Worm (Caenorhabditis elegans): ENCODE results near the gene Y62H9A.5.

Gene Y62H9A.5

DNA sequence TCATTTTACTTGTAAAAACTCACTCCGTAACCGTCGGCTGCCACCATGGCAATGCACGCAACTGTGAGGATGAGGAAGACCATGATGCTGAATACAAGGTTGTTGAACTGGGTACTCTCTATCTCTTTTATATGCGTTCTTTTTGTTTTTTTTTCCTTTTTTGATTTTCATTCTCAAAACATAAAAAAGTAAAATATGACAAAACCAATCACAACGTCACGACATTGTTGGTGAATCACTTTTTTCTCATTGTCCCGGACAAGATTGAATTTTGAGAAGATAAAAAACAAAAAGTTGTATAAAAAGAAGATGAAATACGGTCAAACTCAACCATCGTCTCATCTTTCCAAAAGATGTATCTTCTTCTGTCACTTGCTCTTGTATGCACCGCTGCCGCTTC lies at the start of gene Y62H9A.5, which contains the start of gene ule-5:
Gene Y62H9A.5 (minus strand): TSS at position 101 of the 400 bp plus-strand sequence.
Gene ule-5 (plus strand): TSS at position 328 of the 400 bp plus-strand sequence.
- TF ChIP-seq tbp1 (GFP tag; optimal IDR thresholded peaks at IDR 0.05): no peak
- no peak for TF ChIP-seq ztf-28 (GFP tag; IDR thresholded peaks at IDR 0.05)
- no peak for TF ChIP-seq T07F8.4 (tag; optimal IDR thresholded peaks at IDR 0.05)
- TF ChIP-seq T26A5.8 (tag; optimal IDR thresholded peaks at IDR 0.05): no peak
- TF ChIP-seq dpl-1 (GFP tag; optimal IDR thresholded peaks at IDR 0.05): no peak
- no peak for TF ChIP-seq B0019.2 (GFP tag; conservative IDR thresholded peaks at IDR 0.05)
- no peak for TF ChIP-seq ztf-22 (GFP tag; optimal IDR thresholded peaks at IDR 0.05)
- TF ChIP-seq ekl-4 (GFP tag; IDR thresholded peaks at IDR 0.05): no peak
- TF ChIP-seq madf-6 (GFP tag; IDR thresholded peaks at IDR 0.05): no peak
- no peak for TF ChIP-seq nfya-2 (GFP tag; IDR thresholded peaks at IDR 0.05)
- no peak for TF ChIP-seq hlh-12 (tag; optimal IDR thresholded peaks at IDR 0.05)
- TF ChIP-seq mel-28 (tag; optimal IDR thresholded peaks at IDR 0.05; ENCODE audit: borderline replicate concordance): no peak
- no peak for TF ChIP-seq C17E4.6 (GFP tag; IDR thresholded peaks at IDR 0.05)

DNA sequence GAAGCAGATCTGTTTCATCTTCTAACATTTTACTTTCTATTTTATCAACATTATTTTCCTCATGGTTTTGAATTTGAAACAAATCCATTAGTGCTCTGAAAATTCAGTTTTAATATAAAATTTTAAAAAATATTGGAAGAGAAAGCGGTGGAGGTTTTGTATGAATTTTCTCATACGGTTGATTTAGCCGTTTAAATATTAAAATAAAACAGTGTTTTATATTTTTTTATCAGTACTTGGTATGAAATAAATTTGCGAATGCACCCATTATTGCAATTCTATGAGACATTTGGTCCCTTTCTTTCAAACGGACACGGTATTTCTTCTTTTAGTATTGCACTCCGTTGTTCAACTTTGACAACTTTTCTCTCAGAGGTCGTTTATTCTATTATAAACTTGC lies 48.9 kb upstream of the Y62H9A.5 start, which contains the start of gene dot-1.4:
Gene dot-1.4 (minus strand): TSS at position 101 of the 400 bp plus-strand sequence.
- no peak for TF ChIP-seq K12H6.12 (tag; optimal IDR thresholded peaks at IDR 0.05)
- no peak for TF ChIP-seq bed-2 (GFP tag; IDR thresholded peaks at IDR 0.05)
- TF ChIP-seq C06A6.2 (GFP tag; conservative IDR thresholded peaks at IDR 0.05): no peak
- TF ChIP-seq bed-1 (GFP tag; IDR thresholded peaks at IDR 0.05): no peak
- TF ChIP-seq die-1 (tag; optimal IDR thresholded peaks at IDR 0.05): no peak
- TF ChIP-seq ccch-3 (GFP tag; optimal IDR thresholded peaks at IDR 0.05): no peak
- no peak for TF ChIP-seq ztf-6 (GFP tag; IDR thresholded peaks at IDR 0.05)
- no peak for TF ChIP-seq egl-18 (GFP tag; IDR thresholded peaks at IDR 0.05)
- no peak for TF ChIP-seq ekl-4 (GFP tag; IDR thresholded peaks at IDR 0.05)
- no peak for TF ChIP-seq lsy-27 (tag; optimal IDR thresholded peaks at IDR 0.05; ENCODE audit: borderline replicate concordance, insufficient read depth)
- no peak for TF ChIP-seq pha-4 (tag; optimal IDR thresholded peaks at IDR 0.05)

DNA sequence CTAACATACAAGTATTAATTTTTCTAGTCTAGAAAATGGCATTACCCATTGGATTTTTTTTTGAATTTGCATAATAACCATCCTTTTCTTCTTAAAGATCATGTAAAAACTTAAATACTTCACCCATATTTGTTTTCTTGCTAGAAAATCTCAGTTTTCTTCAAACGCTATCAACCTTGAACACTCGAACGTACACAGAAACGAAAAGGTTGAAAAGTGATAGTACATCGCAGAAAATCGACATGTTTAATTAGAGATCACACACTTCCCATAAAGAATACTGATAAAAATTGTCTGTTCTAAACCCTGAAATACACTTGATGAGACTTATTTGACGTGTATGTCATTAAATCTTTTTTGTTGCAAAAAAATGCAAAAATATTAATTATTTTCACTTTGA lies 44.9 kb upstream of the Y62H9A.5 start, which contains the start of gene F55G7.4:
Gene F55G7.4 (plus strand): TSS at position 301 of the 400 bp plus-strand sequence.
- TF ChIP-seq C06A6.2 (GFP tag; conservative IDR thresholded peaks at IDR 0.05) (no peak), lag-1 (GFP tag; IDR thresholded peaks at IDR 0.05) (no peak), hsf-1 (GFP tag; IDR thresholded peaks at IDR 0.05) (no peak), him-1 (tag; optimal IDR thresholded peaks at IDR 0.05) (no peak), mes-4 (tag; optimal IDR thresholded peaks at IDR 0.05) (no peak), ztf-3 (GFP tag; optimal IDR thresholded peaks at IDR 0.05) (no peak)

DNA sequence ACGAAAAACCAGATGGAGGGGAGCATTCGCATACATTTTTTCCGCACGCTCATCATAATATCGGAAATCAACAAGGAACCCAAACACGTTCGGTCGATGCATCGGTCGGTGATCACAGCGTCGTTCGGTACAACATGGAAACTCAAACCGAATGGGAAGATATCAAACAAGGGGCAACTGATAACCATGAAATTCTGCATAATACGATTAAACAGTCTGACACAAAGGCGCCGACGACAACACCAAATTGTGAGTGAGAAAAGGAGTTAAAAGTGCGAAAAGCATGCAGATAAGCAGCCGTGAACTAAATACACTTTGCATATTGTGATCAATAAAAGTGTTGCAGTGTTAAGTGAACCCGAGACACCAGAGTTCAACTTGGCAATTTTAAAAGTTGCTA lies 42.5 kb upstream of the Y62H9A.5 start:
- TF ChIP-seq Y67H2A.10 (GFP tag; conservative IDR thresholded peaks at IDR 0.05): no peak
- TF ChIP-seq K12H6.12 (tag; optimal IDR thresholded peaks at IDR 0.05): no peak
- peak; percentile 79 for TF ChIP-seq nhr-80 (tag; optimal IDR thresholded peaks at IDR 0.05)
- TF ChIP-seq bed-2 (GFP tag; IDR thresholded peaks at IDR 0.05): no peak
- TF ChIP-seq Y56A3A.18 (GFP tag; IDR thresholded peaks at IDR 0.05): no peak
- TF ChIP-seq nfyb-1 (GFP tag; IDR thresholded peaks at IDR 0.05): peak; percentile 25; the same call in 1 of the 2 replicates

DNA sequence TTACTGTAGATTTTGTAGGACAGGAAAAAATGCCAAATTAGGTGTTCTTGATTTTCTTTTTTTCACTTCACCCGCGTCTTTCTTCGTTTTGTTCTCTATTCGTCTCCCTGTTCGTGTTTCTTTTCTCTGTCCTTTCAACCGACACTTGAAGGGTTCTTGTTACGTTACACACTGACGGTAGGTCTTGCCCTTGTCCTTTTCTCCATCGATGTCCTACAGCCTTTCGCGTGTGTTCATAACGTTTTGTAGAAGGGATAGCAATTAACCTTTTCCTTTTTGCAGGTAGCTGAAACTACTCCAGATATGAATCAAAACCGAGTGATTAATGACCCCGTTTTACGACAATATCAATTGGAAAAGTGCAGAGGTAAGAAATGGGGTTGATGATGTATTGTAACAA lies 41.5 kb upstream of the Y62H9A.5 start, which contains the start of gene F55G7.1:
Gene F55G7.1 (plus strand): TSS at position 276 of the 400 bp plus-strand sequence.
- no peak for TF ChIP-seq aptf-2 (GFP tag; conservative IDR thresholded peaks at IDR 0.05)
- TF ChIP-seq hrde-1 (tag; optimal IDR thresholded peaks at IDR 0.05; ENCODE audit: borderline replicate concordance): no peak
- peak; percentile 71 for TF ChIP-seq ztf-26 (tag; optimal IDR thresholded peaks at IDR 0.05)
- TF ChIP-seq Y56A3A.18 (GFP tag; IDR thresholded peaks at IDR 0.05): peak; percentile 63; the same call in 1 of the 2 replicates
- peak; percentile 92 for TF ChIP-seq gei-17 (GFP tag; optimal IDR thresholded peaks at IDR 0.05)
- no peak for TF ChIP-seq sdz-38 (tag; optimal IDR thresholded peaks at IDR 0.05)
- TF ChIP-seq dox-1 (GFP tag; IDR thresholded peaks at IDR 0.05): peak; percentile 71; the same call in 1 of the 2 replicates
- TF ChIP-seq lin-40 (tag; optimal IDR thresholded peaks at IDR 0.05): peak; percentile 83
- no peak for TF ChIP-seq B0019.2 (GFP tag; conservative IDR thresholded peaks at IDR 0.05)
- TF ChIP-seq madf-3 (GFP tag; IDR thresholded peaks at IDR 0.05): no peak
- no peak for TF ChIP-seq ztf-28 (GFP tag; IDR thresholded peaks at IDR 0.05)
- peak; percentile 28 for TF ChIP-seq B0261.1 (tag; optimal IDR thresholded peaks at IDR 0.05)
- TF ChIP-seq K11D2.4 (GFP tag; IDR thresholded peaks at IDR 0.05): peak; percentile 56; the same call in 1 of the 2 replicates
- TF ChIP-seq C06A6.2 (GFP tag; conservative IDR thresholded peaks at IDR 0.05): 0 out of 2 replicates have a peak, but pooled peaks have one; percentile 36
- TF ChIP-seq hmg-20 (GFP tag; IDR thresholded peaks at IDR 0.05): peak; percentile 18; the same call in 1 of the 2 replicates

All from whole organism, young adult.